Fruit fly (Drosophila melanogaster): ENCODE measurements around the gene shep.

Gene shep

DNA sequence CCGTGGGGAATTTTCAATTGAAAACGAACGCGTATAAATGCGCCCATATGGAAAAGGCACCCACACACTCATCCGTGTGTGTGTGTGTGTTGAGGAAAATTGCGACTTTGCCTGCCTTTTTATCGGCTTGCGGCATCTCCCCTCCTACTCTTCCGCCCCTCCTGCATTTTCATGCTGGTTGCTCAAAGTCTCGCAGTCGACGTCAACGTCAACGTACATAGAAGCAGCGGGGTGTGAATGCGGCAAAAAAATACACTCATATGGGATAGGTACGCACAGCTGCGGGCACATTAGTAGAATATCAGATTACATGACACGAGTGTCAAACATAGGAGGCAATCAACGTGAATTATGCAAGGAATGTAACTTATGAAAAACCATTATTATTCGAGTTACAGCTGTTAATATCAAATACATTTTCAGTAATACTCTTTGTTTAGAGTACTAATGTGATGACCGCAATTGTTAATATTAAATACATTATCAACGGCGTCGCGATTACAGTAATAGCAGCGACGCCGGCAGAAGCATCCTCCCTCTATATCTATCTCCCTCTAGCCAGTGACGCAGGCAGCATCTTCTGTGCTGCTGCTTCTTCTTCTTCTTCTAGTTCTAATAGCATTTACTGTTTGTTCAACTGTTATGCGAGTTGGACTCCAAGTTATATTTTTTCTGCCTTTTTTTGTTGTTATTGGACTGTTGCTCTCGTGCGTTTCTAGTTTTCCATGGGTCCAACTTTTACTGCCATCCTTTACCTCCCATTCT is 90.8 kb downstream of the shep start (continued):
- TF ChIP-seq unpg (GFP tag; optimal IDR thresholded peaks at IDR 0.05) (peak; percentile 96), CG10267 (tag; optimal IDR thresholded peaks at IDR 0.05) (peak; percentile 83), Dbx (GFP tag; IDR thresholded peaks at IDR 0.05) (peak; percentile 80), Dek (tag; optimal IDR thresholded peaks at IDR 0.05) (peak; percentile 84), lmd (GFP tag; IDR thresholded peaks at IDR 0.05) (peak; percentile 91), chinmo (GFP tag; IDR thresholded peaks at IDR 0.05; ENCODE audit: partially characterized antibody) (peak; percentile 79; the same call in 1 of the 4 replicates), NC2α (GFP tag; optimal IDR thresholded peaks at IDR 0.05) (peak; percentile 59), CG14441 (GFP tag; IDR thresholded peaks at IDR 0.05) (peak; percentile 87), Hmr (GFP tag; optimal IDR thresholded peaks at IDR 0.05) (peak; percentile 91), CG1647 (GFP tag; optimal IDR thresholded peaks at IDR 0.05) (peak; percentile 87), CG6813 (GFP tag; optimal IDR thresholded peaks at IDR 0.05) (peak; percentile 92), zfh2 (GFP tag; optimal IDR thresholded peaks at IDR 0.05) (peak; percentile 70), CG12236 (GFP tag; optimal IDR thresholded peaks at IDR 0.05) (peak; percentile 76), CG31388 (GFP tag; optimal IDR thresholded peaks at IDR 0.05) (peak; percentile 48), jumu (GFP tag; optimal IDR thresholded peaks at IDR 0.05) (peak; percentile 89), CG10959 (GFP tag; IDR thresholded peaks at IDR 0.05) (peak; percentile 77), onecut (GFP tag; IDR thresholded peaks at IDR 0.05) (peak; percentile 87), NK7.1 (GFP tag; optimal IDR thresholded peaks at IDR 0.05) (peak; percentile 67), Atf3 (GFP tag; optimal IDR thresholded peaks at IDR 0.05) (peak; percentile 82), bigmax (GFP tag; optimal IDR thresholded peaks at IDR 0.05) (peak; percentile 30), pros (GFP tag; optimal IDR thresholded peaks at IDR 0.05) (peak; percentile 82), CG3726 (GFP tag; IDR thresholded peaks at IDR 0.05) (peak; percentile 82), lab (GFP tag; optimal IDR thresholded peaks at IDR 0.05) (peak; percentile 94), da (GFP tag; optimal IDR thresholded peaks at IDR 0.05) (peak; percentile 78), Rfx (GFP tag; IDR thresholded peaks at IDR 0.05) (peak; percentile 86), CG14667 (GFP tag; IDR thresholded peaks at IDR 0.05) (peak; percentile 70), Oaz (GFP tag; IDR thresholded peaks at IDR 0.05) (peak; percentile 76), Hr78 (GFP tag; optimal IDR thresholded peaks at IDR 0.05) (peak in 1 of 2 experiments; percentile 63), Fer2 (tag; optimal IDR thresholded peaks at IDR 0.05) (peak; percentile 66), sens-2 (GFP tag; IDR thresholded peaks at IDR 0.05) (peak; percentile 82), CG17328 (GFP tag; IDR thresholded peaks at IDR 0.05) (peak; percentile 95), CG15479 (GFP tag; optimal IDR thresholded peaks at IDR 0.05) (peak; percentile 87), toy (GFP tag; IDR thresholded peaks at IDR 0.05) (peak; percentile 47; the same call in 1 of the 2 replicates), Lim3 (GFP tag; IDR thresholded peaks at IDR 0.05) (peak; percentile 76), CG30020 (tag; optimal IDR thresholded peaks at IDR 0.05) (peak; percentile 23), HHEX (GFP tag; optimal IDR thresholded peaks at IDR 0.05) (peak; percentile 86), Rx (GFP tag; IDR thresholded peaks at IDR 0.05) (peak; percentile 82), CG34224 (GFP tag; IDR thresholded peaks at IDR 0.05; ENCODE audit: partially characterized antibody) (no peak), sob (GFP tag; IDR thresholded peaks at IDR 0.05) (peak; percentile 86), CG3407 (GFP tag; optimal IDR thresholded peaks at IDR 0.05) (peak; percentile 85), CG11398 (GFP tag; optimal IDR thresholded peaks at IDR 0.05) (peak; percentile 83), run (tag; optimal IDR thresholded peaks at IDR 0.05) (peak; percentile 85), tio (GFP tag; optimal IDR thresholded peaks at IDR 0.05) (peak; percentile 81), Vsx1 (GFP tag; optimal IDR thresholded peaks at IDR 0.05) (peak; percentile 71), cg (GFP tag; optimal IDR thresholded peaks at IDR 0.05) (peak; percentile 57), ftz-f1 (GFP tag; optimal IDR thresholded peaks at IDR 0.05) (no peak), HLHmδ (GFP tag; optimal IDR thresholded peaks at IDR 0.05) (no peak), CG18476 (GFP tag; optimal IDR thresholded peaks at IDR 0.05) (peak; percentile 75), pb (GFP tag; optimal IDR thresholded peaks at IDR 0.05) (peak; percentile 84)

All from whole organism, embryonic.